Worm (Caenorhabditis elegans) whole organism, young adult: Measurements from ENCODE around the gene ZK354.8.
"Not testable (repeated sequence)": the region's sequence is repeated elsewhere in the genome, so short reads cannot be mapped to it uniquely, and the experiment has no call there.

Source experiments
- F33H1.4 ChIP-seq: fragments of 200-800 bp; sonication (Bioruptor generic); IDR thresholded peaks from 2 replicates; pipeline ENCODE4 v1.3.6; 2022; ENCODE audit warnings: missing genetic modification reagents, missing genetic modification characterization, missing compliant biosample characterization
- Y56A3A.18 ChIP-seq: fragments of 200-800 bp; sonication (Bioruptor generic); IDR thresholded peaks from 2 replicates; pipeline ENCODE4 v1.3.6; 2022; ENCODE audit warnings: missing genetic modification reagents, missing genetic modification characterization, missing compliant biosample characterization
- athp-1 ChIP-seq: sonication (generic microtip); optimal IDR thresholded peaks from 2 replicates; lab custom pipeline; 2017; ENCODE audit warnings: mild to moderate bottlenecking, missing genetic modification characterization, missing compliant biosample characterization
- attf-6 ChIP-seq: fragments of 200-800 bp; sonication (Bioruptor generic); IDR thresholded peaks from 2 replicates; pipeline ENCODE4 v1.3.6; 2022; ENCODE audit warnings: missing genetic modification reagents, missing genetic modification characterization, missing compliant biosample characterization
- bed-2 ChIP-seq: fragments of 200-800 bp; sonication (Bioruptor generic); IDR thresholded peaks from 2 replicates; pipeline ENCODE4 v1.3.6; 2022; ENCODE audit warnings: missing genetic modification reagents, missing genetic modification characterization, missing compliant biosample characterization
- cebp-1 ChIP-seq, 2 experiments: fragments of 200-800 bp in 1 of 2; sonication (Bioruptor generic) in 1 of 2; sonication (generic microtip) in 1 of 2; IDR thresholded peaks in 1 of 2; optimal IDR thresholded peaks in 1 of 2; 2 replicates each; pipeline versions ENCODE4 v1.3.6 to Lab custom; 2017 to 2022; ENCODE audit warnings: missing compliant biosample characterization in 2 of 2, missing genetic modification characterization in 2 of 2, mild to moderate bottlenecking in 1 of 2, missing genetic modification reagents in 1 of 2, moderate library complexity in 1 of 2
- chd-7 ChIP-seq: sonication (generic microtip); optimal IDR thresholded peaks from 2 replicates; lab custom pipeline; 2016; ENCODE audit warnings: mild to moderate bottlenecking, missing genetic modification characterization, moderate library complexity, missing compliant biosample characterization
- die-1 ChIP-seq: sonication (generic microtip); optimal IDR thresholded peaks from 2 replicates; lab custom pipeline; 2016; ENCODE audit warnings: missing genotype, mild to moderate bottlenecking, missing genetic modification characterization, missing compliant biosample characterization
- egl-44 ChIP-seq: fragments of 200-800 bp; sonication (Bioruptor generic); IDR thresholded peaks from 2 replicates; pipeline ENCODE4 v1.3.6; 2022; ENCODE audit warnings: missing genetic modification reagents, missing genetic modification characterization, missing compliant biosample characterization
- hsf-1 ChIP-seq: fragments of 200-800 bp; sonication (Bioruptor generic); IDR thresholded peaks from 2 replicates; pipeline ENCODE4 v1.3.6; 2022; ENCODE audit warnings: missing genetic modification reagents, missing genetic modification characterization, missing compliant biosample characterization
- let-607 ChIP-seq, 2 experiments: fragments of 200-800 bp in 1 of 2; sonication (Bioruptor generic) in 1 of 2; sonication (generic microtip) in 1 of 2; optimal IDR thresholded peaks; 2 replicates each; lab custom pipeline; 2016 to 2018; ENCODE audit warnings: mild to moderate bottlenecking in 2 of 2, missing compliant biosample characterization in 2 of 2, missing genetic modification characterization in 2 of 2, moderate library complexity in 2 of 2, missing genotype in 1 of 2
- mes-4 ChIP-seq: sonication (generic microtip); optimal IDR thresholded peaks from 2 replicates; lab custom pipeline; 2016; ENCODE audit warnings: missing genotype, missing genetic modification characterization, missing compliant biosample characterization
- snpc-4 ChIP-seq, 5 experiments: fragments of 150-350 bp in 1 of 5; sonication (generic microtip) in 4 of 5; optimal IDR thresholded peaks; 2 replicates each; lab custom pipeline; 2014 to 2018; ENCODE audit warnings: missing genetic modification characterization in 5 of 5, missing biosample characterization in 3 of 5, antibody characterized with exemption in 2 of 5, mild to moderate bottlenecking in 2 of 5, missing compliant biosample characterization in 2 of 5, missing genotype in 2 of 5, moderate library complexity in 2 of 5, missing genetic modification reagents in 1 of 5
- ztf-25 ChIP-seq: fragments of 200-800 bp; sonication (Bioruptor generic); IDR thresholded peaks from 2 replicates; pipeline ENCODE4 v1.3.6; 2022; ENCODE audit warnings: missing genetic modification reagents, missing genetic modification characterization, missing compliant biosample characterization

DNA sequence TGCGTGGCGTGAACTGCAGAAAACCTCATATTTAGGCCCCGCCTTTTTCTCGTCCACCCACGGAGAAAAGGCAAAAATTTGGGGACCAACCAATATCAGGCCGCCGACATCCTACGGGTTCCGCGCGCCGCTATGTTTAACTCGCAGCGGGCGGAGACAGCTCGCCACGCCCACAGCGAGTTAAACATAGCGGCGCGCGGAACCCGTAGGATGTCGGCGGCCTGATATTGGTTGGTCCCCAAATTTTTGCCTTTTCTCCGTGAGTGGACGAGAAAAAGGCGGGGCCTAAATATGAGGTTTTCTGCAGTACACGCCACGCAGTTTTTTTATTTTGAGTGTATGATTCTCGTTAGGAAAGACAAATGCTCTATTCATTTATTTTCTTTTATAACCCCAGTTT lies 3.2 kb upstream of the ZK354.8 start:
- not testable (repeated sequence) for TF ChIP-seq athp-1 (tag; lab: Kevin White, UChicago); egl-44 (GFP tag; lab: Robert Waterston, UW); mes-4; hsf-1 (GFP tag; lab: Robert Waterston, UW); chd-7 (tag; lab: Kevin White, UChicago); die-1 (tag; lab: Kevin White, UChicago); cebp-1 (GFP tag; IDR thresholded peaks at IDR 0.05; lab: Robert Waterston, UW); cebp-1 (tag; optimal IDR thresholded peaks at IDR 0.05; lab: Kevin White, UChicago); attf-6 (GFP tag; lab: Robert Waterston, UW); bed-2 (GFP tag; lab: Robert Waterston, UW); let-607 (tag; optimal IDR thresholded peaks at IDR 0.05; lab: Kevin White, UChicago); ztf-25 (GFP tag; lab: Robert Waterston, UW); Y56A3A.18 (GFP tag; lab: Robert Waterston, UW); F33H1.4 (GFP tag; lab: Robert Waterston, UW)
- TF ChIP-seq snpc-4 (GFP tag; optimal IDR thresholded peaks at IDR 0.05; lab: Kevin White, UChicago) (peak; percentile 70), snpc-4 (tag; optimal IDR thresholded peaks at IDR 0.05; lab: Kevin White, UChicago) (peak; percentile 49 to 96 (median 83))
